Worm (Caenorhabditis elegans) whole organism, early embryonic: Measurements from ENCODE around the gene smc-3.

Source experiments
- F13C5.2 ChIP-seq: sonication (generic microtip); optimal IDR thresholded peaks from 2 replicates; lab custom pipeline; 2017; ENCODE audit warnings: mild to moderate bottlenecking, missing genetic modification characterization, inconsistent platforms, missing compliant biosample characterization
- aly-1 ChIP-seq: sonication (generic microtip); optimal IDR thresholded peaks from 2 replicates; lab custom pipeline; 2016; ENCODE audit warnings: missing genetic modification characterization, missing compliant biosample characterization
- ama-1 ChIP-seq: fragments of 150-350 bp; optimal IDR thresholded peaks from 2 replicates; lab custom pipeline; 2014
- ceh-13 ChIP-seq: fragments of 200-800 bp; sonication (Bioruptor generic); optimal IDR thresholded peaks from 2 replicates; lab custom pipeline; 2018; ENCODE audit warnings: mild to moderate bottlenecking, missing genetic modification characterization, missing compliant biosample characterization
- ceh-36 ChIP-seq: sonication (generic microtip); optimal IDR thresholded peaks from 2 replicates; lab custom pipeline; 2016; ENCODE audit warnings: missing genetic modification characterization, inconsistent platforms, missing compliant biosample characterization
- flt-1 ChIP-seq: fragments of 200-800 bp; sonication (Bioruptor generic); IDR thresholded peaks from 2 replicates; pipeline ENCODE4 v1.3.6; 2022; ENCODE audit warnings: missing genetic modification characterization, missing compliant biosample characterization
- hmbx-1 ChIP-seq: sonication (generic microtip); optimal IDR thresholded peaks from 2 replicates; lab custom pipeline; 2016; ENCODE audit warnings: mild to moderate bottlenecking, missing genetic modification characterization, missing compliant biosample characterization
- hmg-4 ChIP-seq: fragments of 200-800 bp; sonication (Bioruptor generic); optimal IDR thresholded peaks from 2 replicates; lab custom pipeline; 2018; ENCODE audit warnings: mild to moderate bottlenecking, missing genetic modification characterization, missing compliant biosample characterization
- scrt-1 ChIP-seq: fragments of 200-800 bp; sonication (Bioruptor generic); IDR thresholded peaks from 2 replicates; pipeline ENCODE4 v1.3.6; 2022; ENCODE audit warnings: missing genetic modification characterization, missing compliant biosample characterization
- sea-1 ChIP-seq: fragments of 200-800 bp; sonication (Bioruptor generic); conservative IDR thresholded peaks from 2 replicates; pipeline ENCODE4 v1.3.6; 2022; ENCODE audit warnings: missing genetic modification characterization, missing compliant biosample characterization
- tbx-37 ChIP-seq: fragments of 200-800 bp; sonication (Bioruptor generic); conservative IDR thresholded peaks from 2 replicates; pipeline ENCODE4 v1.3.6; 2022; ENCODE audit warnings: missing genetic modification reagents, missing genetic modification characterization, missing compliant biosample characterization
- tra-4 ChIP-seq: sonication (generic microtip); optimal IDR thresholded peaks from 2 replicates; lab custom pipeline; 2017; ENCODE audit warnings: missing genetic modification characterization, missing compliant biosample characterization

DNA sequence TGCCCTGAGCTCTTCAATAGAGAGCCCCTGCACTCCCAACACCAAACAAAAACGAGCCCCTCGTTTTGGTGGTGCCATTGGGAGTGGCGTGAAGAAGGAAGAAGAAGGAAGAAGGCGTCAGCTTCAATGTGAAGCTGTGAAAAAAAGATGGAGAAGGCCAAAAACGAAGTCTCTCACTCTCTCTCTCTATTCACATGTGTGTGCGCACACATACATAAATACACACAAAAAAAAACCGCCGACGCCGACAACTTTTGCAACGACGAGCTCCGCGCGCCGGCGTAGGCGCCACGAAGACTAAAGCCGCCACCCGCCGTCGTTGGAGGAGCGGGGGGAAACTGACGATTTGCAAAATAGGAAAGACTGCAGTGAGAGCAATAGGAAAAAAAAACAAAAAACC lies 45.4 kb downstream of the smc-3 start:
- no peak for TF ChIP-seq ama-1 (lab: Kevin White, UChicago)
- TF ChIP-seq sea-1 (GFP tag; lab: Robert Waterston, UW), result no peak
- TF ChIP-seq tra-4, result no peak
- TF ChIP-seq hmbx-1 (tag; lab: Kevin White, UChicago), result no peak
- no peak for TF ChIP-seq ceh-13 (GFP tag; lab: Kevin White, UChicago)
- TF ChIP-seq ceh-36, result no peak
- TF ChIP-seq F13C5.2 (tag; lab: Kevin White, UChicago), result no peak
- no peak for TF ChIP-seq flt-1
- TF ChIP-seq tbx-37, result no peak
- no peak for TF ChIP-seq scrt-1 (GFP tag; lab: Robert Waterston, UW)
- no peak for TF ChIP-seq hmg-4
- TF ChIP-seq aly-1 (tag; lab: Kevin White, UChicago), result no peak
